Worm (Caenorhabditis elegans): ENCODE measurements around the gene nape-1.

Gene nape-1

ce11 chrIV:3701892-3702291, 38.8 kb downstream of the nape-1 start, which contains the start of gene Y37E11AL.12:
TSS of gene Y37E11AL.12 (minus strand) at chrIV:3701992.
- TF ChIP-seq W03F9.2 (tag; optimal IDR thresholded peaks at IDR 0.05): no peak
- TF ChIP-seq dao-5 (tag; optimal IDR thresholded peaks at IDR 0.05): no peak
- no peak for TF ChIP-seq him-1 (tag; optimal IDR thresholded peaks at IDR 0.05)

- no peak for TF ChIP-seq him-1 (tag; optimal IDR thresholded peaks at IDR 0.05)
- no peak for TF ChIP-seq W03F9.2 (tag; optimal IDR thresholded peaks at IDR 0.05)
- TF ChIP-seq dao-5 (tag; optimal IDR thresholded peaks at IDR 0.05): no peak
These were observed 40.1 kb downstream of the nape-1 start, which contains the start of gene Y37E11AL.9 for ce11 chrIV:3700554-3700953. TSS of gene Y37E11AL.9 (minus strand) at chrIV:3700654.

ce11 chrIV:3698201-3698600, 42.5 kb downstream of the nape-1 start, which contains the start of gene Y37E11AL.2:
TSS of gene Y37E11AL.2 (plus strand) at chrIV:3698501.
- TF ChIP-seq dao-5 (tag; optimal IDR thresholded peaks at IDR 0.05) (no peak), W03F9.2 (tag; optimal IDR thresholded peaks at IDR 0.05) (no peak), him-1 (tag; optimal IDR thresholded peaks at IDR 0.05) (no peak)

ce11 chrIV:3694638-3695037, 46.0 kb downstream of the nape-1 start, which contains the start of the genes taf-6.2 and Y37E11AL.3:
TSS of gene taf-6.2 (minus strand) at chrIV:3694733.
TSS of gene Y37E11AL.3 (plus strand) at chrIV:3694935.
- TF ChIP-seq him-1 (tag; optimal IDR thresholded peaks at IDR 0.05) (no peak), W03F9.2 (tag; optimal IDR thresholded peaks at IDR 0.05) (no peak), dao-5 (tag; optimal IDR thresholded peaks at IDR 0.05) (no peak)

All from whole organism, L4/young adult.